Fruit fly (Drosophila melanogaster) whole organism, pupa: ENCODE measurements around the gene CG32486.

Experiments
- CG10348 ChIP-seq: fragments of 200-800 bp; sonication (Bioruptor generic); IDR thresholded peaks from 2 replicates; pipeline ENCODE4 v1.3.6; 2022; ENCODE audit warnings: missing biosample characterization, missing genetic modification characterization
- CG13204 ChIP-seq: fragments of 200-800 bp; sonication (Bioruptor generic); optimal IDR thresholded peaks from 2 replicates; lab custom pipeline; 2018; ENCODE audit warnings: missing biosample characterization, mild to moderate bottlenecking, missing genetic modification characterization, moderate library complexity
- CG14655 ChIP-seq: fragments of 200-800 bp; sonication (Bioruptor generic); optimal IDR thresholded peaks from 3 replicates; lab custom pipeline; 2017; ENCODE audit warnings: mild to moderate bottlenecking, missing biosample characterization, missing genetic modification reagents, missing genetic modification characterization
- CG15710 ChIP-seq: fragments of 200-800 bp; sonication (Bioruptor generic); optimal IDR thresholded peaks from 2 replicates; lab custom pipeline; 2018; ENCODE audit warnings: missing biosample characterization, mild to moderate bottlenecking, missing genetic modification characterization, moderate library complexity
- CG8159 ChIP-seq: fragments of 200-800 bp; sonication (Bioruptor generic); optimal IDR thresholded peaks from 3 replicates; lab custom pipeline; 2018; ENCODE audit warnings: missing biosample characterization, mild to moderate bottlenecking, missing genetic modification characterization, moderate library complexity
- EcR ChIP-seq: fragments of 200-800 bp; sonication (Bioruptor generic); optimal IDR thresholded peaks from 3 replicates; lab custom pipeline; 2019; ENCODE audit warnings: missing biosample characterization, missing genetic modification characterization, mild to moderate bottlenecking, moderate library complexity, missing genetic modification reagents
- Ets98B ChIP-seq: fragments of 200-800 bp; sonication (Bioruptor generic); IDR thresholded peaks from 2 replicates; pipeline ENCODE4 v1.3.6; 2022; ENCODE audit warnings: missing biosample characterization, missing genetic modification characterization
- Pif1B ChIP-seq: fragments of 200-800 bp; sonication (Bioruptor generic); optimal IDR thresholded peaks from 3 replicates; lab custom pipeline; 2016; ENCODE audit warnings: missing biosample characterization, missing genetic modification characterization
- fd96Ca ChIP-seq: fragments of 200-800 bp; sonication (Bioruptor generic); IDR thresholded peaks from 3 replicates; pipeline ENCODE4 v1.3.6; 2022; ENCODE audit warnings: missing biosample characterization, missing genetic modification characterization

DNA sequence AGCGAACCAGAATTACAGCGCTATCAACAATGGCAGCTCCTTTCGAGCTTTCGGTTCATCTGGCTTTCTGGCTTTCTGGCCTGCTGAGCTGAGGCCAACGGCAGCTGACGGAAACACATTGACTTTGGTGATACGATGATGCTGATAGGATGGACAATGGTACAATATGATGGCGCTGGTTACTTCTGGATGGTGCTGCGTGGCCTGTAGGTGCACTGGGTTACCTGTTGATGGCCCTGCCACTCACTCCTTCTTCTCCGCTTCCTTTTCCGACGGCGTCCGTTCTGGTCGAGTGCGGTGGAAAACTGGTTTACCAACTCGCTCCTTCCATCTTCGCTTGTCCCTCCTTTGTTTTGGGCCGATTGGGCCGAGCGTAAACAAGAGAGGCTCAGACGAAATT lies 4.2 kb upstream of the CG32486 start:
- TF ChIP-seq CG14655 (no peak), Pif1B (no peak), CG13204 (GFP tag; lab: Kevin White, UChicago) (no peak), EcR (GFP tag; lab: Kevin White, UChicago) (peak; percentile 84), CG8159 (tag; lab: Kevin White, UChicago) (no peak), CG15710 (no peak), CG10348 (no peak), fd96Ca (GFP tag; lab: Robert Waterston, UW) (no peak), Ets98B (GFP tag; lab: Robert Waterston, UW) (no peak)
